Worm (Caenorhabditis elegans): Measurements from ENCODE around the gene T23G4.127.

T23G4.127 gene

DNA sequence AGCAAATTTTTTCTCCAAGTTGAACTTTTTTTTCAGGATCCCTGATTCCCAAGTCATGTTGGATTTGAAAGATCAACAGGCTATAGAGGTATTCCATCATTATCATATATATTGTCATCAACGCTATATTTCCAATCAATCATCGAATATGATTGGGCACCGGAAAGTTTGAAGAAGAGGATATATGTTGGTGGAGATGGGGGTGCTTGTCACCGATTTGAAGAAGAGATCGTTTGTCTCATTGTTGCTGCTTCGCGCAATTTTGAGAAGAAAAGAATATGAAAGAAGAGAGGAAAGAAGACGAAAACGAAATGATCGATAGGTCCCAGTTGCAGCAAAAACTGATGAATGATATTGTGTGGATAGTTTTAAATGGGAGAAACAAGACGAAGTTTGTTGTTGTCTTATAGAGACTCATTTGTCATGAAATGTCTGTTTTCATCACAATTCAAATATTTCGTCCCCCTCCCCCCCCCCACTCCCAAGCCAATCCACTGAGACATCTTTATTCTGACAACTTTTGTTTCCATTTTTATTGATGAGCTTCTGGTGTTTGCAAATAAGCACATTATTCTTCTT, 9.1 kb downstream of the T23G4.127 start, which contains the start of gene T23G4.2:
Gene T23G4.2 (minus strand): TSS at position 255 of the 579 bp plus-strand sequence.
- TF ChIP-seq ets-7 (tag; optimal IDR thresholded peaks at IDR 0.05) (no peak), pes-1 (GFP tag; IDR thresholded peaks at IDR 0.05) (no peak), sea-1 (GFP tag; conservative IDR thresholded peaks at IDR 0.05) (no peak), flt-1 (GFP tag; IDR thresholded peaks at IDR 0.05) (no peak), ceh-36 (tag; optimal IDR thresholded peaks at IDR 0.05) (no peak), hnd-1 (tag; optimal IDR thresholded peaks at IDR 0.05) (no peak), B0310.2 (tag; optimal IDR thresholded peaks at IDR 0.05) (no peak), hmbx-1 (tag; optimal IDR thresholded peaks at IDR 0.05) (no peak), tra-4 (tag; optimal IDR thresholded peaks at IDR 0.05) (no peak), tbx-37 (GFP tag; conservative IDR thresholded peaks at IDR 0.05) (no peak), hmg-4 (GFP tag; optimal IDR thresholded peaks at IDR 0.05) (no peak), tbx-11 (GFP tag; IDR thresholded peaks at IDR 0.05) (no peak), ama-1 (optimal IDR thresholded peaks at IDR 0.05) (no peak), F13C5.2 (tag; optimal IDR thresholded peaks at IDR 0.05) (no peak)

- TF ChIP-seq ets-7 (tag; optimal IDR thresholded peaks at IDR 0.05) (no peak), pes-1 (GFP tag; IDR thresholded peaks at IDR 0.05) (no peak), F13C5.2 (tag; optimal IDR thresholded peaks at IDR 0.05) (no peak), tra-4 (tag; optimal IDR thresholded peaks at IDR 0.05) (no peak)
These were observed 10.9 kb downstream of the T23G4.127 start for ce11 chrIV:13687631-13688030.

DNA sequence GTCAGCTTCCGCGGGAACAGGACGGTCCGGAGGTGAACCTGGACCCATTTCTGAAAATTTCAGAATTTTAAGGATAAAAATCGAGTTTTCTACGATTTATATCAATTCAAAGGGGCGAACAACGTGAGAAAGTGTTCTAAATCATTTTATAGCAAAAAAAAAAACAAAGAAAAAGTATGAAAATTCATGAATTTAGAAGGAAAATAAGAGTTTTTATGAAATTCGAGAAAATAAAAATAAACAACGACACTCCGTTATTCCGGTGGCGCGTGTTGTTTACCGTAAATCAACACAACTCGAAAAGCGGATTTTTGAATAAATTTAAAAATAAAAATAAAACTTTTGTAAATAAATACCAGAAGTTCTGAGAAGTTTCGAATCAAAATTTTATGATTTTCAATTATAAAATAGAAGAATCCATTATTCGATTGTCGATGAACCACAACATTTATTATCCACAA, 11.5 kb downstream of the T23G4.127 start, which contains the start of gene nyn-1:
Gene nyn-1 (minus strand): TSS at position 51 of the 461 bp plus-strand sequence.
- TF ChIP-seq pes-1 (GFP tag; IDR thresholded peaks at IDR 0.05) (no peak), ceh-13 (GFP tag; optimal IDR thresholded peaks at IDR 0.05) (no peak), tbx-37 (GFP tag; conservative IDR thresholded peaks at IDR 0.05) (no peak), F13C5.2 (tag; optimal IDR thresholded peaks at IDR 0.05) (no peak), sea-1 (GFP tag; conservative IDR thresholded peaks at IDR 0.05) (no peak), flt-1 (GFP tag; IDR thresholded peaks at IDR 0.05) (no peak), ceh-36 (tag; optimal IDR thresholded peaks at IDR 0.05) (no peak), aly-1 (tag; optimal IDR thresholded peaks at IDR 0.05) (no peak), tra-4 (tag; optimal IDR thresholded peaks at IDR 0.05) (no peak), B0310.2 (tag; optimal IDR thresholded peaks at IDR 0.05) (no peak)

DNA sequence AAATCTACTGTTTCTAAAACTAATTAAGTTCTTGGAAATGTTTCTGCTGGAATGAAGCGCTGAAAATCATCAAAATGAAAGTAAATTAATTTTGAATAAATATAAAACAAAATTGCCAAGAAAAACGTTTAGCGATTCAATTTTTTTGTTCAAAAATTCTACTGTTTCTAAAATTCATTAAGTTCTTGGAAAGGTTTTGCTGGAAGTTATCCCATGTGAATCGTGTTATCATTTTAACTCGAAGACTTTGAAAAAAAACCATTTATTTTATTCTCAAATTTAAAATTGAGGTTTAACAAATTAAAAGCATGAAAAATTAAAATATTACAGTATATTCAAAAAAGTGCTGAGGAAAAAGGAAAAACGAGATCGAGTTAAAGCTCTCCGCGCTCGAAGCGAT, 13.7 kb downstream of the T23G4.127 start:
- TF ChIP-seq B0310.2 (tag; optimal IDR thresholded peaks at IDR 0.05) (no peak), hmg-4 (GFP tag; optimal IDR thresholded peaks at IDR 0.05) (no peak), hnd-1 (tag; optimal IDR thresholded peaks at IDR 0.05) (no peak), ceh-13 (GFP tag; optimal IDR thresholded peaks at IDR 0.05) (no peak), flt-1 (GFP tag; IDR thresholded peaks at IDR 0.05) (no peak), ets-7 (tag; optimal IDR thresholded peaks at IDR 0.05) (no peak)

DNA sequence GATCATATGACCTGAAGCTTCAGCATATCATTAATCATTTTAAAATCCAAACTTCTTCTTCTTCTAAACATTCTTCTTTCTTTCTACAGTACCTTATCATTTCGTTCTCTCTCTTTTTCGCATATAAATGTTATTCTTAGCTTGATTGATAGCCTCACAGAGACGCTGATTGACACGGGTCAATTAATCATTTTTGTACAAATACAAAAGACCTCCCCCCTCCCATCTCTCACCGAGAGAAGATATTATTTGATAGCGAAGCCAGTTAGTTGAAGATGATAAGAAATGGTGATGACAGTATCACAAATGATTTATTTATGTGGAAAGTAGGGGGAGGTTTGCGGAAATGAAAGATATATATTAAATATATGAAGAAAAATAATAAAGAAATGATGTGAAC, 15.8 kb downstream of the T23G4.127 start:
- TF ChIP-seq hnd-1 (tag; optimal IDR thresholded peaks at IDR 0.05): no peak
- no peak for TF ChIP-seq aly-1 (tag; optimal IDR thresholded peaks at IDR 0.05)
- TF ChIP-seq F13C5.2 (tag; optimal IDR thresholded peaks at IDR 0.05): no peak
- TF ChIP-seq tra-4 (tag; optimal IDR thresholded peaks at IDR 0.05): no peak
- TF ChIP-seq hmbx-1 (tag; optimal IDR thresholded peaks at IDR 0.05): no peak
- TF ChIP-seq sea-1 (GFP tag; conservative IDR thresholded peaks at IDR 0.05): no peak

- TF ChIP-seq ceh-36 (tag; optimal IDR thresholded peaks at IDR 0.05) (no peak), ama-1 (optimal IDR thresholded peaks at IDR 0.05) (no peak), pes-1 (GFP tag; IDR thresholded peaks at IDR 0.05) (no peak), ets-7 (tag; optimal IDR thresholded peaks at IDR 0.05) (no peak), aly-1 (tag; optimal IDR thresholded peaks at IDR 0.05) (no peak), tbx-37 (GFP tag; conservative IDR thresholded peaks at IDR 0.05) (no peak), hmbx-1 (tag; optimal IDR thresholded peaks at IDR 0.05) (no peak), tbx-11 (GFP tag; IDR thresholded peaks at IDR 0.05) (no peak), tra-4 (tag; optimal IDR thresholded peaks at IDR 0.05) (no peak), flt-1 (GFP tag; IDR thresholded peaks at IDR 0.05) (no peak)
These were observed 19.0 kb downstream of the T23G4.127 start for ce11 chrIV:13679495-13679894.

DNA sequence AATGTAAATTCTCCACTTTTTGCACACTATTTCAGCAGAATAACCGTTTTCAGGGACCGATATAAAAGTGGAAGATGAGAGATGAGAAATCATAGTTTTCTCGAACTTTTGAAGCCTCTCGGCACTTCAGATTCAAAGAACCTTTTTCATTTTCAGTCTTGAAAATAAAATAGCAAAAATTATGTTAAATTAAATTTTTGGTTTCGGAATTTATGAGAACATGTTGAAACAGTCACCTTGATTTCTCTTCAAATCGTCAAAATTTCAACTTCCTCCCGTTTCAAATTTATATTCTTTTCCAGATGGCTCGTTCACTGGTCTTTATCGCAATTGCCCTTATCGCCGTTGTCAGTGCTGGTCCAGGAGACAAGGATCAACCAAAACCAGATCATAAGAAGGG, 19.9 kb downstream of the T23G4.127 start, which contains the start of gene srlf-26:
Gene srlf-26 (plus strand): TSS at position 301 of the 400 bp plus-strand sequence.
- TF ChIP-seq tbx-11 (GFP tag; IDR thresholded peaks at IDR 0.05) (no peak), B0310.2 (tag; optimal IDR thresholded peaks at IDR 0.05) (no peak), flt-1 (GFP tag; IDR thresholded peaks at IDR 0.05) (no peak), ets-7 (tag; optimal IDR thresholded peaks at IDR 0.05) (no peak), ceh-36 (tag; optimal IDR thresholded peaks at IDR 0.05) (no peak), sea-1 (GFP tag; conservative IDR thresholded peaks at IDR 0.05) (no peak), tra-4 (tag; optimal IDR thresholded peaks at IDR 0.05) (no peak), hmbx-1 (tag; optimal IDR thresholded peaks at IDR 0.05) (no peak), ama-1 (optimal IDR thresholded peaks at IDR 0.05) (no peak), ceh-13 (GFP tag; optimal IDR thresholded peaks at IDR 0.05) (no peak), tbx-37 (GFP tag; conservative IDR thresholded peaks at IDR 0.05) (no peak), aly-1 (tag; optimal IDR thresholded peaks at IDR 0.05) (no peak), scrt-1 (GFP tag; IDR thresholded peaks at IDR 0.05) (no peak), hnd-1 (tag; optimal IDR thresholded peaks at IDR 0.05) (no peak), pes-1 (GFP tag; IDR thresholded peaks at IDR 0.05) (no peak), hmg-4 (GFP tag; optimal IDR thresholded peaks at IDR 0.05) (no peak), F13C5.2 (tag; optimal IDR thresholded peaks at IDR 0.05) (no peak)

ce11 chrIV:13673504-13673903, 25.0 kb downstream of the T23G4.127 start, which contains the start of gene oac-48:
Gene oac-48 (plus strand): TSS chrIV:13673804.
- TF ChIP-seq scrt-1 (GFP tag; IDR thresholded peaks at IDR 0.05): no peak

Data from whole organism, early embryonic.